Worm (Caenorhabditis elegans) whole organism, L1 larva: ENCODE measurements around the gene F26A1.7.

Experiments
- F16B12.6 ChIP-seq: fragments of 150-350 bp; optimal IDR thresholded peaks from 2 replicates; lab custom pipeline; 2014; ENCODE audit warnings: missing biosample characterization, missing genetic modification characterization
- snpc-4 ChIP-seq: fragments of 150-350 bp; optimal IDR thresholded peaks from 2 replicates; lab custom pipeline; 2014; ENCODE audit warnings: missing biosample characterization, missing genetic modification characterization

DNA sequence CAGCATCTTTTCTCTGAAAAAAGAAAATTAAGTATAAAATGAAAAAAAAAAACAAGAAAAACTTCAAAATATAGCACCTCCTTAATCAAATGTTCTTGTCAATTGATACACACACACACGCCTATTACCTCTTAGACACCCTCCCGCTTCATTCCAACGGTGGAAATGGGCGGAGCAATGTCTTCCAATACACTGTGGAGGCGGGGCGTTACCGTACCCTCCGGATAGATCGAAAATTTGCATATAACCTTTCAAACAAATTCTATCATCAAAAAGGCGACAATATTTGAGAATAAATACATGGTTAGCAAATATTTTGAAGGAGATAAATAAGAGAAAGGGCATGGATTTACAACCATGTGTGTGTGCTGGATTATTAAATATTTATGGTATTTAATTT, 11.7 kb downstream of the F26A1.7 start:
- TF ChIP-seq F16B12.6 (tag; lab: Kevin White, UChicago) (no peak), snpc-4 (no peak)
